Worm (Caenorhabditis elegans) whole organism, L4 larva: ENCODE results near the gene flp-16.
A peak's percentile ranks its signal among the peaks of the same experiment; 100 is the strongest.

Experiments
- D1046.2 ChIP-seq: fragments of 200-800 bp; sonication (Bioruptor generic); IDR thresholded peaks from 2 replicates; pipeline ENCODE4 v1.3.6; 2022; ENCODE audit warnings: missing genetic modification characterization, missing compliant biosample characterization
- F44E2.7 ChIP-seq: fragments of 200-800 bp; sonication (Bioruptor generic); IDR thresholded peaks from 2 replicates; pipeline ENCODE4 v2.1.2; 2022; ENCODE audit warnings: missing genetic modification characterization, missing compliant biosample characterization
- T20F7.1 ChIP-seq: fragments of 200-800 bp; sonication (Bioruptor generic); optimal IDR thresholded peaks from 2 replicates; lab custom pipeline; 2018; ENCODE audit warnings: mild to moderate bottlenecking, missing genetic modification characterization, missing compliant biosample characterization
- ZK337.2 ChIP-seq: fragments of 200-800 bp; sonication (Bioruptor generic); IDR thresholded peaks from 2 replicates; pipeline ENCODE4 v1.3.6; 2022; ENCODE audit warnings: missing genetic modification reagents, missing genetic modification characterization, missing compliant biosample characterization
- aly-2 ChIP-seq: sonication (generic microtip); optimal IDR thresholded peaks from 2 replicates; lab custom pipeline; 2018; ENCODE audit warnings: missing biosample characterization, missing genetic modification characterization
- ama-1 ChIP-seq: fragments of 150-350 bp; optimal IDR thresholded peaks from 2 replicates; lab custom pipeline; 2014; ENCODE audit warnings: inconsistent platforms, mixed read lengths
- arid-1 ChIP-seq: fragments of 200-800 bp; sonication (Bioruptor generic); conservative IDR thresholded peaks from 2 replicates; pipeline ENCODE4 v1.3.6; 2022; ENCODE audit warnings: missing genetic modification reagents, missing genetic modification characterization, missing compliant biosample characterization
- attf-4 ChIP-seq: sonication (generic microtip); optimal IDR thresholded peaks from 3 replicates; lab custom pipeline; 2017; ENCODE audit warnings: missing biosample characterization, missing genetic modification characterization
- ceh-28 ChIP-seq: fragments of 150-350 bp; optimal IDR thresholded peaks from 2 replicates; lab custom pipeline; 2014; ENCODE audit warnings: missing biosample characterization, missing genetic modification reagents, missing genetic modification characterization
- ceh-32 ChIP-seq: sonication (generic microtip); optimal IDR thresholded peaks from 2 replicates; lab custom pipeline; 2016; ENCODE audit warnings: mild to moderate bottlenecking, missing genetic modification characterization, missing compliant biosample characterization; ENCODE audit not compliant: poor library complexity
- ceh-44 ChIP-seq: fragments of 200-800 bp; sonication (Bioruptor generic); IDR thresholded peaks from 2 replicates; pipeline ENCODE4 v1.3.6; 2022; ENCODE audit warnings: missing genetic modification reagents, missing genetic modification characterization, missing compliant biosample characterization
- ceh-62 ChIP-seq: sonication (generic microtip); optimal IDR thresholded peaks from 2 replicates; lab custom pipeline; 2017; ENCODE audit warnings: missing biosample characterization, missing genetic modification characterization
- ceh-82 ChIP-seq: sonication (generic microtip); optimal IDR thresholded peaks from 2 replicates; lab custom pipeline; 2017; ENCODE audit warnings: missing biosample characterization, missing genetic modification characterization
- ces-1 ChIP-seq: fragments of 150-350 bp; sonication (generic microtip); optimal IDR thresholded peaks from 4 replicates; lab custom pipeline; 2014; ENCODE audit warnings: missing biosample characterization, missing genetic modification reagents, missing genetic modification characterization
- cey-2 ChIP-seq: sonication (generic microtip); optimal IDR thresholded peaks from 3 replicates; lab custom pipeline; 2017; ENCODE audit warnings: missing genetic modification characterization, mild to moderate bottlenecking, missing compliant biosample characterization, antibody characterized with exemption, borderline replicate concordance; ENCODE audit not compliant: insufficient read depth
- daf-16 ChIP-seq, 3 experiments: sonication (generic microtip); optimal IDR thresholded peaks; 2 replicates each; lab custom pipeline; 2016 to 2017; ENCODE audit warnings: missing genetic modification characterization in 3 of 3, missing genetic modification reagents in 3 of 3, mild to moderate bottlenecking in 2 of 3, missing compliant biosample characterization in 2 of 3, missing biosample characterization in 1 of 3, moderate library complexity in 1 of 3
- daf-19 ChIP-seq: fragments of 200-800 bp; sonication (Bioruptor generic); conservative IDR thresholded peaks from 2 replicates; pipeline ENCODE4 v1.3.6; 2022; ENCODE audit warnings: missing genetic modification characterization, missing compliant biosample characterization
- dmd-6 ChIP-seq: fragments of 200-800 bp; sonication (Bioruptor generic); IDR thresholded peaks from 2 replicates; pipeline ENCODE4 v1.3.6; 2022; ENCODE audit warnings: missing genetic modification reagents, missing genetic modification characterization, missing compliant biosample characterization
- dmd-8 ChIP-seq: fragments of 200-800 bp; sonication (Bioruptor generic); IDR thresholded peaks from 2 replicates; pipeline ENCODE4 v1.3.6; 2022; ENCODE audit warnings: missing genetic modification characterization, missing compliant biosample characterization
- dmd-9 ChIP-seq: fragments of 200-800 bp; sonication (Bioruptor generic); IDR thresholded peaks from 2 replicates; pipeline ENCODE4 v1.3.6; 2022; ENCODE audit warnings: missing genetic modification reagents, missing genetic modification characterization, missing compliant biosample characterization
- egl-27 ChIP-seq: sonication (generic microtip); optimal IDR thresholded peaks from 3 replicates; lab custom pipeline; 2017; ENCODE audit warnings: missing biosample characterization, missing genetic modification reagents, missing genetic modification characterization
- egl-43 ChIP-seq: fragments of 200-800 bp; sonication (Bioruptor generic); IDR thresholded peaks from 2 replicates; pipeline ENCODE4 v1.3.6; 2022; ENCODE audit warnings: missing genetic modification reagents, missing genetic modification characterization, missing compliant biosample characterization
- fos-1 ChIP-seq: fragments of 150-350 bp; optimal IDR thresholded peaks from 2 replicates; lab custom pipeline; 2014; ENCODE audit warnings: missing biosample characterization, missing genetic modification characterization
- hlh-11 ChIP-seq: fragments of 200-800 bp; sonication (Bioruptor generic); optimal IDR thresholded peaks from 2 replicates; lab custom pipeline; 2018; ENCODE audit warnings: mild to moderate bottlenecking, missing genetic modification characterization, missing compliant biosample characterization
- hmg-1.1 ChIP-seq: fragments of 200-800 bp; sonication (Bioruptor generic); IDR thresholded peaks from 2 replicates; pipeline ENCODE4 v1.3.6; 2022; ENCODE audit warnings: missing genetic modification reagents, missing genetic modification characterization, missing compliant biosample characterization
- jun-1 ChIP-seq: fragments of 150-350 bp; optimal IDR thresholded peaks from 2 replicates; lab custom pipeline; 2014; ENCODE audit warnings: missing biosample characterization, missing genetic modification reagents, missing genetic modification characterization
- lim-7 ChIP-seq: fragments of 200-800 bp; sonication (Bioruptor generic); IDR thresholded peaks from 2 replicates; pipeline ENCODE4 v1.3.6; 2022; ENCODE audit warnings: missing genetic modification characterization, missing compliant biosample characterization
- lin-1 ChIP-seq: fragments of 200-800 bp; sonication (Bioruptor generic); IDR thresholded peaks from 2 replicates; pipeline ENCODE4 v1.3.6; 2022; ENCODE audit warnings: missing genetic modification reagents, missing genetic modification characterization, missing compliant biosample characterization
- lin-29 ChIP-seq: fragments of 200-800 bp; sonication (Bioruptor generic); IDR thresholded peaks from 2 replicates; pipeline ENCODE4 v1.3.6; 2022; ENCODE audit warnings: missing genetic modification reagents, missing genetic modification characterization, missing compliant biosample characterization
- lin-38 ChIP-seq: fragments of 200-800 bp; sonication (Bioruptor generic); IDR thresholded peaks from 2 replicates; pipeline ENCODE4 v1.3.6; 2022; ENCODE audit warnings: missing genetic modification reagents, missing genetic modification characterization, missing compliant biosample characterization
- lin-39 ChIP-seq: fragments of 150-350 bp; optimal IDR thresholded peaks from 2 replicates; lab custom pipeline; 2014; ENCODE audit warnings: missing biosample characterization, missing genetic modification reagents, missing genetic modification characterization
- madf-5 ChIP-seq, 2 experiments: fragments of 200-800 bp; sonication (Bioruptor generic); IDR thresholded peaks; 2 replicates each; pipeline ENCODE4 v1.3.6; 2022; ENCODE audit warnings: missing compliant biosample characterization in 2 of 2, missing genetic modification characterization in 2 of 2
- mes-2 ChIP-seq: sonication (generic microtip); optimal IDR thresholded peaks from 2 replicates; lab custom pipeline; 2016; ENCODE audit warnings: missing genotype, mild to moderate bottlenecking, missing genetic modification characterization, missing compliant biosample characterization; ENCODE audit not compliant: poor library complexity, severe bottlenecking
- mxl-2 ChIP-seq: fragments of 200-800 bp; sonication (Bioruptor generic); conservative IDR thresholded peaks from 2 replicates; pipeline ENCODE4 v1.3.6; 2022; ENCODE audit warnings: missing genetic modification reagents, missing genetic modification characterization, missing compliant biosample characterization
- nhr-10 ChIP-seq: fragments of 150-350 bp; optimal IDR thresholded peaks from 2 replicates; lab custom pipeline; 2014; ENCODE audit warnings: missing biosample characterization, missing genetic modification characterization
- nhr-102 ChIP-seq: sonication (generic microtip); optimal IDR thresholded peaks from 2 replicates; lab custom pipeline; 2016; ENCODE audit warnings: mild to moderate bottlenecking, missing genetic modification characterization, moderate library complexity, missing compliant biosample characterization
- nhr-111 ChIP-seq: fragments of 200-800 bp; sonication (Bioruptor generic); optimal IDR thresholded peaks from 2 replicates; lab custom pipeline; 2018; ENCODE audit warnings: mild to moderate bottlenecking, missing genetic modification characterization, missing compliant biosample characterization
- nhr-41 ChIP-seq: fragments of 200-800 bp; sonication (Bioruptor generic); IDR thresholded peaks from 2 replicates; pipeline ENCODE4 v1.3.6; 2022; ENCODE audit warnings: missing genetic modification reagents, missing genetic modification characterization, missing compliant biosample characterization
- nhr-77 ChIP-seq: fragments of 150-350 bp; optimal IDR thresholded peaks from 2 replicates; lab custom pipeline; 2014; ENCODE audit warnings: missing biosample characterization, missing genetic modification characterization
- pha-4 ChIP-seq, 2 experiments: fragments of 150-350 bp in 1 of 2; fragments of 200-800 bp in 1 of 2; sonication (Bioruptor generic) in 1 of 2; IDR thresholded peaks in 1 of 2; optimal IDR thresholded peaks in 1 of 2; 2 replicates each; pipeline versions ENCODE4 v1.3.6 to Lab custom; 2014 to 2022; ENCODE audit warnings: missing genetic modification characterization in 2 of 2, missing genetic modification reagents in 2 of 2, missing biosample characterization in 1 of 2, missing compliant biosample characterization in 1 of 2
- php-3 ChIP-seq: fragments of 200-800 bp; sonication (Bioruptor generic); IDR thresholded peaks from 2 replicates; pipeline ENCODE4 v1.3.6; 2022; ENCODE audit warnings: missing genetic modification reagents, missing genetic modification characterization, missing compliant biosample characterization
- sdz-12 ChIP-seq: fragments of 200-800 bp; sonication (Bioruptor generic); optimal IDR thresholded peaks from 2 replicates; lab custom pipeline; 2018; ENCODE audit warnings: mild to moderate bottlenecking, missing genetic modification characterization, missing compliant biosample characterization
- set-16 ChIP-seq: fragments of 200-800 bp; sonication (Bioruptor generic); IDR thresholded peaks from 2 replicates; pipeline ENCODE4 v1.3.6; 2022; ENCODE audit warnings: missing genetic modification reagents, missing genetic modification characterization, missing compliant biosample characterization
- skn-1 ChIP-seq: fragments of 150-350 bp; optimal IDR thresholded peaks from 2 replicates; lab custom pipeline; 2014; ENCODE audit warnings: missing biosample characterization, missing genetic modification characterization
- spr-3 ChIP-seq: fragments of 200-800 bp; sonication (Bioruptor generic); optimal IDR thresholded peaks from 2 replicates; lab custom pipeline; 2018; ENCODE audit warnings: mild to moderate bottlenecking, missing genetic modification characterization, missing compliant biosample characterization
- tag-97 ChIP-seq: fragments of 200-800 bp; sonication (Bioruptor generic); IDR thresholded peaks from 2 replicates; pipeline ENCODE4 v1.3.6; 2022; ENCODE audit warnings: missing genetic modification characterization, missing compliant biosample characterization
- tra-1 ChIP-seq: fragments of 200-800 bp; sonication (Bioruptor generic); IDR thresholded peaks from 2 replicates; pipeline ENCODE4 v1.3.6; 2022; ENCODE audit warnings: missing genetic modification reagents, missing genetic modification characterization, missing compliant biosample characterization
- zfp-2 ChIP-seq: sonication (generic microtip); optimal IDR thresholded peaks from 2 replicates; lab custom pipeline; 2016; ENCODE audit warnings: mild to moderate bottlenecking, missing genetic modification characterization, missing compliant biosample characterization
- ztf-11 ChIP-seq: fragments of 150-350 bp; optimal IDR thresholded peaks from 2 replicates; lab custom pipeline; 2014; ENCODE audit warnings: missing biosample characterization, missing genetic modification characterization

The flp-16 gene

DNA sequence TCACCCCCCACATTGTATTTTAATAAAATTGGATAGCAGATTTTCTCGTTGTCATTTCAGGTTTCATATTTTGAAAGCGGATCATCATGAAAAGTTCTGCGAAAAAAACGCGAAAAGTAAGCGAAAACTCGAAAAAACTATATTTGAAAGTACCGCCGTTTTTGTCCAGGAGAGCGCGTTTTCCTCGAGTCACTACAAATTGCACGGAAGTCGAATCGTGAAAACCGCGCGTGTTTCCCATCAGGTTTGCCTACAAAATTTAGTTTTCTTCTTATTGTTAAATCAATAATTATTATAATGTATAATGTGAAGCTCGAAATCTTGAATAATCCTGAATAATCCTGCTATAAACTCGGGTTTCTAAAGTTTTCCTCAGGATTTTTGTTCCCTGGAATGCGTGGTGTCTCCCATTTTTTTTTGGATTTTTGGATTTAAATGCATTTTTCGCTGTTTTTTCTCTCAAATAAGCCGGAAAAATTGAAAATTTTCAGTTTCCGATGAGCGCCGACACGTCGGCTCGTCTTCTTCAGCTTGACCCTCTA, 35.4 kb upstream of the flp-16 start, which contains the start of gene btf-1 (continued):
- TF ChIP-seq aly-2 (tag; lab: Kevin White, UChicago) = no peak
- TF ChIP-seq lim-7 (GFP tag; lab: Robert Waterston, UW) = no peak
- peak; percentile 59; the same call in 1 of the 2 replicates for TF ChIP-seq hmg-1.1 (GFP tag; lab: Robert Waterston, UW)
- peak; percentile 20 for TF ChIP-seq spr-3 (GFP tag; lab: Kevin White, UChicago)
- peak; percentile 96 for TF ChIP-seq ama-1 (lab: Kevin White, UChicago)
- no peak for TF ChIP-seq zfp-2 (tag; lab: Kevin White, UChicago)
- peak; percentile 59 for TF ChIP-seq sdz-12 (GFP tag; lab: Kevin White, UChicago)
- no peak for TF ChIP-seq skn-1 (tag; lab: Kevin White, UChicago)
- TF ChIP-seq arid-1 (GFP tag; lab: Robert Waterston, UW) = peak; percentile 65; the same call in 1 of the 2 replicates
- 0 out of 2 replicates have a peak, but pooled peaks have one; percentile 38 for TF ChIP-seq egl-43
- TF ChIP-seq set-16 = no peak
- TF ChIP-seq hlh-11 = peak; percentile 60
- TF ChIP-seq mes-2 (tag; lab: Kevin White, UChicago) = peak; percentile 84
- peak; percentile 61 for TF ChIP-seq nhr-102 (tag; lab: Kevin White, UChicago)
- TF ChIP-seq nhr-10 (tag; lab: Kevin White, UChicago) = no peak
- TF ChIP-seq nhr-41 = no peak
- peak in 1 of 2 experiments; percentile 15 for TF ChIP-seq daf-16 (GFP tag; optimal IDR thresholded peaks at IDR 0.05; lab: Kevin White, UChicago)
- peak; percentile 65 for TF ChIP-seq daf-16 (tag; optimal IDR thresholded peaks at IDR 0.05; lab: Kevin White, UChicago)
- TF ChIP-seq pha-4 (GFP tag; IDR thresholded peaks at IDR 0.05; lab: Robert Waterston, UW) = peak; percentile 50; the same call in 1 of the 2 replicates
- no peak for TF ChIP-seq pha-4 (tag; optimal IDR thresholded peaks at IDR 0.05; lab: Kevin White, UChicago)
- TF ChIP-seq lin-29 (GFP tag; lab: Robert Waterston, UW) = no peak
- no peak for TF ChIP-seq egl-27 (tag; lab: Kevin White, UChicago)
- TF ChIP-seq dmd-9 (GFP tag; lab: Robert Waterston, UW) = peak; percentile 50; the same call in 1 of the 2 replicates
- no peak for TF ChIP-seq D1046.2 (GFP tag; lab: Robert Waterston, UW)
- no peak for TF ChIP-seq daf-19 (GFP tag; lab: Robert Waterston, UW)
- TF ChIP-seq dmd-6 = peak; percentile 38
- peak; percentile 55 for TF ChIP-seq jun-1 (tag; lab: Kevin White, UChicago)
- no peak for TF ChIP-seq ceh-44 (GFP tag; lab: Robert Waterston, UW)
- no peak for TF ChIP-seq mxl-2 (GFP tag; lab: Robert Waterston, UW)
- TF ChIP-seq lin-38 (GFP tag; lab: Robert Waterston, UW) = peak; percentile 94
- no peak for TF ChIP-seq ZK337.2 (GFP tag; lab: Robert Waterston, UW)
- no peak for TF ChIP-seq cey-2 (tag; lab: Kevin White, UChicago)
- TF ChIP-seq madf-5 (GFP tag; IDR thresholded peaks at IDR 0.05; lab: Robert Waterston, UW) = no peak
- TF ChIP-seq nhr-111 (GFP tag; lab: Kevin White, UChicago) = peak; percentile 30
- TF ChIP-seq tag-97 (GFP tag; lab: Robert Waterston, UW) = no peak
- no peak for TF ChIP-seq ces-1
- TF ChIP-seq ceh-32 = no peak
- no peak for TF ChIP-seq dmd-8 (GFP tag; lab: Robert Waterston, UW)
- no peak for TF ChIP-seq ztf-11 (tag; lab: Kevin White, UChicago)
- TF ChIP-seq lin-1 (GFP tag; lab: Robert Waterston, UW) = no peak
- TF ChIP-seq php-3 = 0 out of 2 replicates have a peak, but pooled peaks have one; percentile 32
- TF ChIP-seq T20F7.1 (GFP tag; lab: Kevin White, UChicago) = no peak
- no peak for TF ChIP-seq F44E2.7
- no peak for TF ChIP-seq ceh-28 (tag; lab: Kevin White, UChicago)
- peak; percentile 54 for TF ChIP-seq nhr-77 (tag; lab: Kevin White, UChicago)
- 0 out of 2 replicates have a peak, but pooled peaks have one; percentile 37 for TF ChIP-seq tra-1 (GFP tag; lab: Robert Waterston, UW)
- TF ChIP-seq ceh-62 (tag; lab: Kevin White, UChicago) = no peak
- TF ChIP-seq lin-39 (tag; lab: Kevin White, UChicago) = no peak
- TF ChIP-seq ceh-82 (tag; lab: Kevin White, UChicago) = no peak
- TF ChIP-seq attf-4 = no peak
- peak; percentile 42 for TF ChIP-seq fos-1 (tag; lab: Kevin White, UChicago)
